Worm (Caenorhabditis elegans) whole organism, L3 larva: ENCODE measurements around the gene C33F10.1.
"Not testable (repeated sequence)": the region's sequence is repeated elsewhere in the genome, so short reads cannot be mapped to it uniquely, and the experiment has no call there.

Source experiments
- R02D3.7 ChIP-seq: fragments of 150-350 bp; optimal IDR thresholded peaks from 2 replicates; lab custom pipeline; 2014; ENCODE audit warnings: missing biosample characterization, missing genetic modification characterization
- aly-2 ChIP-seq: fragments of 150-350 bp; optimal IDR thresholded peaks from 2 replicates; lab custom pipeline; 2014; ENCODE audit warnings: missing biosample characterization, missing genetic modification characterization
- ama-1 ChIP-seq: fragments of 150-350 bp; optimal IDR thresholded peaks from 2 replicates; lab custom pipeline; 2018
- ceh-28 ChIP-seq: fragments of 150-350 bp; optimal IDR thresholded peaks from 2 replicates; lab custom pipeline; 2014; ENCODE audit warnings: missing biosample characterization, missing genetic modification reagents, missing genetic modification characterization
- ceh-82 ChIP-seq: fragments of 150-350 bp; optimal IDR thresholded peaks from 2 replicates; lab custom pipeline; 2014; ENCODE audit warnings: missing biosample characterization, missing genetic modification characterization
- ceh-9 ChIP-seq: sonication (generic microtip); optimal IDR thresholded peaks from 2 replicates; lab custom pipeline; 2018; ENCODE audit warnings: missing biosample characterization, missing genetic modification characterization
- daf-12 ChIP-seq: fragments of 150-350 bp; optimal IDR thresholded peaks from 2 replicates; lab custom pipeline; 2014; ENCODE audit warnings: missing biosample characterization, missing genetic modification reagents, missing genetic modification characterization
- egl-27 ChIP-seq: sonication (generic microtip); optimal IDR thresholded peaks from 4 replicates; lab custom pipeline; 2017; ENCODE audit warnings: missing biosample characterization, missing genetic modification reagents, missing genetic modification characterization
- elt-1 ChIP-seq: fragments of 150-350 bp; optimal IDR thresholded peaks from 2 replicates; lab custom pipeline; 2014; ENCODE audit warnings: missing biosample characterization, missing genetic modification characterization
- elt-2 ChIP-seq: sonication (generic microtip); optimal IDR thresholded peaks from 2 replicates; lab custom pipeline; 2016; ENCODE audit warnings: missing genetic modification reagents, mild to moderate bottlenecking, missing genetic modification characterization, missing compliant biosample characterization
- eor-1 ChIP-seq, 2 experiments: fragments of 150-350 bp; optimal IDR thresholded peaks; 2 replicates each; lab custom pipeline; 2014 to 2018; ENCODE audit warnings: missing biosample characterization in 2 of 2, missing genetic modification characterization in 2 of 2
- fkh-10 ChIP-seq: sonication (generic microtip); optimal IDR thresholded peaks from 2 replicates; lab custom pipeline; 2017; ENCODE audit warnings: missing biosample characterization, missing genetic modification reagents, missing genetic modification characterization
- fos-1 ChIP-seq: fragments of 150-350 bp; optimal IDR thresholded peaks from 2 replicates; lab custom pipeline; 2014; ENCODE audit warnings: missing biosample characterization, missing genetic modification characterization
- hmg-11 ChIP-seq: sonication (generic microtip); optimal IDR thresholded peaks from 2 replicates; lab custom pipeline; 2016; ENCODE audit warnings: missing genetic modification characterization, missing compliant biosample characterization
- jun-1 ChIP-seq: fragments of 150-350 bp; optimal IDR thresholded peaks from 2 replicates; lab custom pipeline; 2014; ENCODE audit warnings: missing biosample characterization, missing genetic modification reagents, missing genetic modification characterization
- lsy-12 ChIP-seq: sonication (generic microtip); optimal IDR thresholded peaks from 2 replicates; lab custom pipeline; 2016; ENCODE audit warnings: mild to moderate bottlenecking, missing genetic modification characterization, missing compliant biosample characterization
- mdl-1 ChIP-seq: fragments of 150-350 bp; optimal IDR thresholded peaks from 2 replicates; lab custom pipeline; 2014; ENCODE audit warnings: missing biosample characterization, missing genetic modification characterization
- mml-1 ChIP-seq: fragments of 150-350 bp; sonication (generic microtip); optimal IDR thresholded peaks from 3 replicates; lab custom pipeline; 2014; ENCODE audit warnings: missing biosample characterization, missing genetic modification characterization
- nfya-1 ChIP-seq: sonication (generic microtip); optimal IDR thresholded peaks from 2 replicates; lab custom pipeline; 2017; ENCODE audit warnings: missing genetic modification characterization, mild to moderate bottlenecking, missing compliant biosample characterization, antibody characterized with exemption, moderate library complexity; ENCODE audit not compliant: insufficient read depth
- nhr-11 ChIP-seq: fragments of 150-350 bp; optimal IDR thresholded peaks from 2 replicates; lab custom pipeline; 2014; ENCODE audit warnings: missing biosample characterization, missing genetic modification characterization
- nhr-12 ChIP-seq: fragments of 150-350 bp; optimal IDR thresholded peaks from 2 replicates; lab custom pipeline; 2014; ENCODE audit warnings: missing biosample characterization, missing genetic modification characterization
- nhr-25 ChIP-seq: sonication (generic microtip); optimal IDR thresholded peaks from 2 replicates; lab custom pipeline; 2017; ENCODE audit warnings: missing biosample characterization, missing genetic modification characterization
- nhr-28 ChIP-seq: fragments of 150-350 bp; optimal IDR thresholded peaks from 2 replicates; lab custom pipeline; 2014; ENCODE audit warnings: missing biosample characterization, missing genetic modification characterization
- nhr-43 ChIP-seq: sonication (generic microtip); optimal IDR thresholded peaks from 2 replicates; lab custom pipeline; 2016; ENCODE audit warnings: mild to moderate bottlenecking, missing genetic modification characterization, missing compliant biosample characterization; ENCODE audit not compliant: poor library complexity, severe bottlenecking
- nhr-67 ChIP-seq: fragments of 150-350 bp; optimal IDR thresholded peaks from 2 replicates; lab custom pipeline; 2014; ENCODE audit warnings: missing biosample characterization, missing genetic modification characterization
- nhr-76 ChIP-seq: fragments of 150-350 bp; sonication (generic microtip); optimal IDR thresholded peaks from 5 replicates; lab custom pipeline; 2014; ENCODE audit warnings: missing biosample characterization, missing genetic modification characterization
- pha-4 ChIP-seq: fragments of 150-350 bp; optimal IDR thresholded peaks from 2 replicates; lab custom pipeline; 2014; ENCODE audit warnings: missing biosample characterization, missing genetic modification reagents, missing genetic modification characterization
- pqm-1 ChIP-seq: fragments of 150-350 bp; optimal IDR thresholded peaks from 2 replicates; lab custom pipeline; 2017; ENCODE audit warnings: missing biosample characterization, missing genetic modification characterization, inconsistent platforms
- sea-2 ChIP-seq: fragments of 150-350 bp; sonication (generic microtip); optimal IDR thresholded peaks from 4 replicates; lab custom pipeline; 2014; ENCODE audit warnings: missing biosample characterization, missing genetic modification reagents, missing genetic modification characterization
- skn-1 ChIP-seq: fragments of 150-350 bp; optimal IDR thresholded peaks from 2 replicates; lab custom pipeline; 2014; ENCODE audit warnings: missing biosample characterization, missing genetic modification characterization
- snpc-4 ChIP-seq: fragments of 150-350 bp; optimal IDR thresholded peaks from 2 replicates; lab custom pipeline; 2014; ENCODE audit warnings: missing biosample characterization, missing genetic modification characterization
- tbx-2 ChIP-seq: sonication (generic microtip); optimal IDR thresholded peaks from 2 replicates; lab custom pipeline; 2016; ENCODE audit warnings: mild to moderate bottlenecking, missing genetic modification characterization, missing compliant biosample characterization
- unc-39 ChIP-seq: sonication (generic microtip); optimal IDR thresholded peaks from 4 replicates; lab custom pipeline; 2017; ENCODE audit warnings: missing biosample characterization, missing genetic modification characterization
- unc-62 ChIP-seq: fragments of 150-350 bp; sonication (generic microtip); optimal IDR thresholded peaks from 4 replicates; lab custom pipeline; 2014; ENCODE audit warnings: missing biosample characterization, missing genetic modification reagents, missing genetic modification characterization
- zag-1 ChIP-seq: fragments of 150-350 bp; optimal IDR thresholded peaks from 2 replicates; lab custom pipeline; 2014; ENCODE audit warnings: missing biosample characterization, missing genetic modification characterization
- ztf-4 ChIP-seq: fragments of 150-350 bp; optimal IDR thresholded peaks from 2 replicates; lab custom pipeline; 2014; ENCODE audit warnings: missing biosample characterization, missing genetic modification characterization

Gene C33F10.1

ce11 chrII:4857086-4857485 lies 22.3 kb downstream of the C33F10.1 start:
- TF ChIP-seq zag-1 (tag; lab: Kevin White, UChicago): no peak
- TF ChIP-seq nhr-25: peak; percentile 23
- TF ChIP-seq nhr-12 (tag; lab: Kevin White, UChicago): no peak
- peak; percentile 4 for TF ChIP-seq pha-4 (tag; lab: Kevin White, UChicago)
- TF ChIP-seq ceh-28 (tag; lab: Kevin White, UChicago): peak; percentile 10
- no peak for TF ChIP-seq unc-62 (GFP tag; lab: Kevin White, UChicago)
- TF ChIP-seq elt-2 (tag; lab: Kevin White, UChicago): peak; percentile 96
- no peak for TF ChIP-seq fos-1 (tag; lab: Kevin White, UChicago)
- TF ChIP-seq jun-1 (tag; lab: Kevin White, UChicago): no peak
- TF ChIP-seq mml-1 (tag; lab: Kevin White, UChicago): no peak
- TF ChIP-seq hmg-11: no peak
- TF ChIP-seq pqm-1 (tag; lab: Kevin White, UChicago): peak; percentile 25
- TF ChIP-seq nfya-1 (tag; lab: Kevin White, UChicago): peak; percentile 26
- no peak for TF ChIP-seq tbx-2 (tag; lab: Kevin White, UChicago)
- no peak for TF ChIP-seq aly-2 (tag; lab: Kevin White, UChicago)
- TF ChIP-seq ceh-9 (tag; lab: Kevin White, UChicago): no peak
- no peak for TF ChIP-seq eor-1 (tag; optimal IDR thresholded peaks at IDR 0.05; lab: Kevin White, UChicago)
- TF ChIP-seq sea-2 (GFP tag; lab: Kevin White, UChicago): no peak
- peak; percentile 36 for TF ChIP-seq lsy-12 (tag; lab: Kevin White, UChicago)
- no peak for TF ChIP-seq ztf-4
- no peak for TF ChIP-seq snpc-4
- no peak for TF ChIP-seq nhr-11
- no peak for TF ChIP-seq nhr-67 (tag; lab: Kevin White, UChicago)
- no peak for TF ChIP-seq ceh-82 (tag; lab: Kevin White, UChicago)
- TF ChIP-seq ama-1: peak; percentile 69

- TF ChIP-seq nhr-43: peak; percentile 4
- peak; percentile 76 for TF ChIP-seq ama-1
- no peak for TF ChIP-seq daf-12 (tag; lab: Kevin White, UChicago)
- TF ChIP-seq pha-4 (tag; lab: Kevin White, UChicago): no peak
- TF ChIP-seq lsy-12 (tag; lab: Kevin White, UChicago): no peak
- TF ChIP-seq nhr-12 (tag; lab: Kevin White, UChicago): no peak
- no peak for TF ChIP-seq snpc-4
- TF ChIP-seq, all 47 proteins: peak for 2
These were observed 23.1 kb downstream of the C33F10.1 start, which contains the start of gene F11G11.5 for ce11 chrII:4857873-4858364. F11G11.5 (plus strand) TSS chrII:4857923.

ce11 chrII:4858906-4859411 lies 24.1 kb downstream of the C33F10.1 start:
- TF ChIP-seq aly-2 (tag; lab: Kevin White, UChicago) (no peak), fos-1 (tag; lab: Kevin White, UChicago) (no peak), skn-1 (tag; lab: Kevin White, UChicago) (no peak), hmg-11 (no peak), nhr-28 (no peak), elt-2 (tag; lab: Kevin White, UChicago) (peak; percentile 4), ama-1 (peak; percentile 46), nhr-12 (tag; lab: Kevin White, UChicago) (no peak), lsy-12 (tag; lab: Kevin White, UChicago) (peak; percentile 12), R02D3.7 (tag; lab: Kevin White, UChicago) (no peak), unc-39 (tag; lab: Kevin White, UChicago) (no peak), jun-1 (tag; lab: Kevin White, UChicago) (no peak), nhr-25 (no peak), mdl-1 (tag; lab: Kevin White, UChicago) (no peak), unc-62 (GFP tag; lab: Kevin White, UChicago) (no peak), snpc-4 (no peak), pqm-1 (tag; lab: Kevin White, UChicago) (no peak), egl-27 (no peak), elt-1 (tag; lab: Kevin White, UChicago) (no peak)

ce11 chrII:4860260-4860659 lies 25.4 kb downstream of the C33F10.1 start, which contains the start of the genes nspd-5 and F11G11.4:
nspd-5 (minus strand) TSS chrII:4860360.
F11G11.4 (plus strand) TSS chrII:4860594.
- TF ChIP-seq nhr-76 (tag; lab: Kevin White, UChicago); nhr-28; fkh-10: not testable (repeated sequence)
